Fruit fly (Drosophila melanogaster) whole organism, embryonic: ENCODE results near the gene CG14947.

Experiments
- Antp ChIP-seq: fragments of 200-800 bp; sonication (Bioruptor generic); optimal IDR thresholded peaks from 3 replicates; lab custom pipeline; 2016; ENCODE audit warnings: missing biosample characterization, missing genetic modification characterization
- CG11085 ChIP-seq: fragments of 200-800 bp; sonication (Bioruptor generic); IDR thresholded peaks from 2 replicates; pipeline ENCODE4 v1.3.6; 2022; ENCODE audit warnings: missing biosample characterization, missing genetic modification characterization
- CG11093 ChIP-seq: fragments of 200-800 bp; sonication (Bioruptor generic); IDR thresholded peaks from 3 replicates; pipeline ENCODE4 v1.3.6; 2022; ENCODE audit warnings: missing biosample characterization, missing genetic modification characterization
- CG11504 ChIP-seq: fragments of 200-800 bp; sonication (Bioruptor generic); optimal IDR thresholded peaks from 3 replicates; lab custom pipeline; 2019; ENCODE audit warnings: missing biosample characterization, mild to moderate bottlenecking, missing genetic modification characterization, moderate library complexity
- CG11696 ChIP-seq: fragments of 200-800 bp; sonication (Bioruptor generic); IDR thresholded peaks from 2 replicates; pipeline ENCODE4 v1.3.6; 2022; ENCODE audit warnings: missing biosample characterization, missing genetic modification characterization
- CG12104 ChIP-seq: fragments of 200-800 bp; sonication (Bioruptor generic); optimal IDR thresholded peaks from 3 replicates; lab custom pipeline; 2016; ENCODE audit warnings: missing biosample characterization, missing genetic modification characterization
- CG1233 ChIP-seq: fragments of 200-800 bp; sonication (Bioruptor generic); optimal IDR thresholded peaks from 4 replicates; lab custom pipeline; 2018; ENCODE audit warnings: missing biosample characterization, mild to moderate bottlenecking, missing genetic modification characterization
- CG12769 ChIP-seq: fragments of 200-800 bp; sonication (Bioruptor generic); optimal IDR thresholded peaks from 2 replicates; lab custom pipeline; 2019; ENCODE audit warnings: missing biosample characterization, mild to moderate bottlenecking, missing genetic modification characterization, moderate library complexity
- CG12942 ChIP-seq: fragments of 200-800 bp; sonication (Bioruptor generic); optimal IDR thresholded peaks from 3 replicates; lab custom pipeline; 2016; ENCODE audit warnings: missing biosample characterization, missing genetic modification characterization
- CG14965 ChIP-seq: fragments of 200-800 bp; sonication (Bioruptor generic); optimal IDR thresholded peaks from 2 replicates; lab custom pipeline; 2016; ENCODE audit warnings: missing biosample characterization, missing genetic modification characterization, borderline replicate concordance
- CG15269 ChIP-seq: fragments of 200-800 bp; sonication (Bioruptor generic); optimal IDR thresholded peaks from 2 replicates; lab custom pipeline; 2018; ENCODE audit warnings: missing biosample characterization, mild to moderate bottlenecking, missing genetic modification characterization, moderate library complexity
- CG1647 ChIP-seq: fragments of 200-800 bp; sonication (Bioruptor generic); optimal IDR thresholded peaks from 3 replicates; lab custom pipeline; 2016; ENCODE audit warnings: missing biosample characterization, missing genetic modification characterization
- CG16779 ChIP-seq: fragments of 200-800 bp; sonication (Bioruptor generic); IDR thresholded peaks from 2 replicates; pipeline ENCODE4 v1.3.6; 2022; ENCODE audit warnings: missing biosample characterization, missing genetic modification characterization
- CG16815 ChIP-seq: fragments of 200-800 bp; sonication (Bioruptor generic); optimal IDR thresholded peaks from 3 replicates; lab custom pipeline; 2017; ENCODE audit warnings: missing biosample characterization, mild to moderate bottlenecking, missing genetic modification characterization
- CG17802 ChIP-seq: fragments of 200-800 bp; sonication (Bioruptor generic); optimal IDR thresholded peaks from 2 replicates; lab custom pipeline; 2018; ENCODE audit warnings: missing biosample characterization, mild to moderate bottlenecking, missing genetic modification characterization, moderate library complexity
- CG2116 ChIP-seq: fragments of 200-800 bp; sonication (Bioruptor generic); optimal IDR thresholded peaks from 3 replicates; lab custom pipeline; 2018; ENCODE audit warnings: missing biosample characterization, mild to moderate bottlenecking, missing genetic modification characterization
- CG2129 ChIP-seq: fragments of 200-800 bp; sonication (Bioruptor generic); IDR thresholded peaks from 2 replicates; pipeline ENCODE4 v1.3.6; 2022; ENCODE audit warnings: missing biosample characterization, missing genetic modification characterization; ENCODE audit not compliant: partially characterized antibody
- CG30431 ChIP-seq: fragments of 200-800 bp; sonication (Bioruptor generic); optimal IDR thresholded peaks from 2 replicates; lab custom pipeline; 2017; ENCODE audit warnings: missing biosample characterization, missing genetic modification characterization
- CG3065 ChIP-seq: fragments of 200-800 bp; sonication (Bioruptor generic); optimal IDR thresholded peaks from 2 replicates; lab custom pipeline; 2016; ENCODE audit warnings: missing biosample characterization, missing genetic modification characterization
- CG32767 ChIP-seq: fragments of 200-800 bp; sonication (Bioruptor generic); IDR thresholded peaks from 2 replicates; pipeline ENCODE4 v1.3.6; 2022; ENCODE audit warnings: missing biosample characterization, missing genetic modification characterization
- CG33557 ChIP-seq: fragments of 200-800 bp; sonication (Bioruptor generic); optimal IDR thresholded peaks from 2 replicates; lab custom pipeline; 2019; ENCODE audit warnings: missing biosample characterization, mild to moderate bottlenecking, missing genetic modification characterization, moderate library complexity
- CG34422 ChIP-seq: fragments of 200-800 bp; sonication (Bioruptor generic); IDR thresholded peaks from 3 replicates; pipeline ENCODE4 v1.3.6; 2022; ENCODE audit warnings: missing biosample characterization, missing genetic modification characterization
- CG4360 ChIP-seq: fragments of 200-800 bp; sonication (Bioruptor generic); IDR thresholded peaks from 2 replicates; pipeline ENCODE4 v1.3.6; 2022; ENCODE audit warnings: missing biosample characterization, missing genetic modification characterization
- CG6854 ChIP-seq: fragments of 200-800 bp; sonication (Bioruptor generic); optimal IDR thresholded peaks from 3 replicates; lab custom pipeline; 2017; ENCODE audit warnings: missing biosample characterization, mild to moderate bottlenecking, missing genetic modification characterization
- CG7987 ChIP-seq: fragments of 200-800 bp; sonication (Bioruptor generic); optimal IDR thresholded peaks from 2 replicates; lab custom pipeline; 2018; ENCODE audit warnings: missing biosample characterization, mild to moderate bottlenecking, missing genetic modification characterization, moderate library complexity
- CG8290 ChIP-seq, 3 experiments: fragments of 200-800 bp; sonication (Bioruptor generic); optimal IDR thresholded peaks; 2 replicates each; lab custom pipeline; 2016 to 2019; ENCODE audit warnings: missing biosample characterization in 3 of 3, missing genetic modification characterization in 3 of 3, mild to moderate bottlenecking in 2 of 3, moderate library complexity in 1 of 3
- CG9609 ChIP-seq: fragments of 200-800 bp; sonication (Bioruptor generic); optimal IDR thresholded peaks from 3 replicates; lab custom pipeline; 2016; ENCODE audit warnings: missing biosample characterization, missing genetic modification characterization
- CG9727 ChIP-seq: fragments of 200-800 bp; sonication (Bioruptor generic); optimal IDR thresholded peaks from 3 replicates; lab custom pipeline; 2017; ENCODE audit warnings: missing biosample characterization, mild to moderate bottlenecking, missing genetic modification characterization
- CoRest ChIP-seq: fragments of 200-800 bp; sonication (Bioruptor generic); optimal IDR thresholded peaks from 3 replicates; lab custom pipeline; 2018; ENCODE audit warnings: missing biosample characterization, mild to moderate bottlenecking, missing genetic modification characterization, moderate library complexity
- H15 ChIP-seq: fragments of 200-800 bp; sonication (Bioruptor generic); IDR thresholded peaks from 3 replicates; pipeline ENCODE4 v1.3.6; 2022; ENCODE audit warnings: missing biosample characterization, missing genetic modification characterization
- Mrtf ChIP-seq: fragments of 200-800 bp; sonication (Bioruptor generic); IDR thresholded peaks from 3 replicates; pipeline ENCODE4 v1.3.6; 2022; ENCODE audit warnings: missing biosample characterization, missing genetic modification characterization
- cad ChIP-seq: fragments of >200 bp; optimal IDR thresholded peaks from 2 replicates; lab custom pipeline; 2017; ENCODE audit warnings: missing biosample characterization, missing genetic modification characterization
- ci ChIP-seq: fragments of 200-800 bp; sonication (Bioruptor generic); IDR thresholded peaks from 3 replicates; pipeline ENCODE4 v1.3.6; 2022; ENCODE audit warnings: missing biosample characterization, missing genetic modification characterization
- eyg ChIP-seq: fragments of 200-800 bp; sonication (Bioruptor generic); optimal IDR thresholded peaks from 3 replicates; lab custom pipeline; 2016; ENCODE audit warnings: missing biosample characterization, missing genetic modification characterization
- gce ChIP-seq: fragments of 200-800 bp; sonication (Bioruptor generic); IDR thresholded peaks from 3 replicates; pipeline ENCODE4 v1.3.6; 2022; ENCODE audit warnings: missing biosample characterization, missing genetic modification characterization
- gfzf ChIP-seq: fragments of 200-800 bp; sonication (Bioruptor generic); optimal IDR thresholded peaks from 2 replicates; lab custom pipeline; 2016; ENCODE audit warnings: missing biosample characterization, mild to moderate bottlenecking, missing genetic modification characterization, moderate library complexity
- kay ChIP-seq: fragments of 200-800 bp; sonication (Bioruptor generic); optimal IDR thresholded peaks from 2 replicates; lab custom pipeline; 2016; ENCODE audit warnings: missing biosample characterization, missing genetic modification characterization
- knrl ChIP-seq: fragments of 200-800 bp; sonication (Bioruptor generic); IDR thresholded peaks from 3 replicates; pipeline ENCODE4 v1.3.6; 2022; ENCODE audit warnings: missing biosample characterization, missing genetic modification characterization; ENCODE audit not compliant: partially characterized antibody
- lov ChIP-seq, 2 experiments: fragments of 200-800 bp in 1 of 2; fragments of >200 bp in 1 of 2; sonication (Bioruptor generic) in 1 of 2; IDR thresholded peaks in 1 of 2; optimal IDR thresholded peaks in 1 of 2; 2 replicates in 1 of 2; 3 replicates in 1 of 2; pipeline versions ENCODE4 v1.3.6 to Lab custom; 2017 to 2022; ENCODE audit warnings: missing biosample characterization in 1 of 2, missing genetic modification characterization in 1 of 2
- p53 ChIP-seq: fragments of 200-800 bp; sonication (Bioruptor generic); optimal IDR thresholded peaks from 2 replicates; lab custom pipeline; 2016; ENCODE audit warnings: missing biosample characterization, missing genetic modification characterization
- pan ChIP-seq, 4 experiments: fragments of >200 bp in 3 of 4; fragments of 200-800 bp in 1 of 4; sonication (Bioruptor generic) in 1 of 4; optimal IDR thresholded peaks in 3 of 4; IDR thresholded peaks in 1 of 4; 2 replicates each; pipeline versions ENCODE4 v1.3.6 to Lab custom; 2017 to 2022; ENCODE audit warnings: missing biosample characterization in 2 of 4, missing genetic modification characterization in 2 of 4, mixed read lengths in 1 of 4
- sc ChIP-seq, 3 experiments: fragments of >200 bp in 2 of 3; fragments of 200-800 bp in 1 of 3; sonication (Bioruptor generic) in 1 of 3; optimal IDR thresholded peaks; 2 replicates in 2 of 3; 3 replicates in 1 of 3; lab custom pipeline; 2017; ENCODE audit warnings: mild to moderate bottlenecking in 1 of 3, missing biosample characterization in 1 of 3, missing genetic modification characterization in 1 of 3, missing genetic modification reagents in 1 of 3
- sr ChIP-seq: fragments of 200-800 bp; sonication (Bioruptor generic); IDR thresholded peaks from 3 replicates; pipeline ENCODE4 v1.3.6; 2022; ENCODE audit warnings: missing biosample characterization, missing genetic modification characterization
- tx ChIP-seq: fragments of 200-800 bp; sonication (Bioruptor generic); optimal IDR thresholded peaks from 2 replicates; lab custom pipeline; 2016; ENCODE audit warnings: missing biosample characterization, missing genetic modification characterization
- wor ChIP-seq: fragments of 200-800 bp; sonication (Bioruptor generic); IDR thresholded peaks from 2 replicates; pipeline ENCODE4 v1.3.6; 2022; ENCODE audit warnings: missing biosample characterization, missing genetic modification characterization
- yki ChIP-seq: fragments of >200 bp; optimal IDR thresholded peaks from 3 replicates; lab custom pipeline; 2018

CG14947 gene

dm6 chr2L:12026458-12027431, 49.2 kb upstream of the CG14947 start (continued):
- TF ChIP-seq CG16779 (GFP tag; lab: Robert Waterston, UW) (no peak), CG6854 (GFP tag; lab: Kevin White, UChicago) (no peak), CG4360 (GFP tag; lab: Robert Waterston, UW) (peak; percentile 62), CG12769 (tag; lab: Kevin White, UChicago) (peak; percentile 22), yki (lab: Kevin White, UChicago) (no peak), CG34422 (peak; percentile 44; the same call in 2 of the 3 replicates), eyg (GFP tag; lab: Kevin White, UChicago) (no peak), H15 (peak; percentile 51; the same call in 1 of the 3 replicates), CoRest (peak; percentile 81), CG3065 (no peak), sc (optimal IDR thresholded peaks at IDR 0.05; lab: Kevin White, UChicago) (no peak), sc (GFP tag; optimal IDR thresholded peaks at IDR 0.05; lab: Kevin White, UChicago) (peak; percentile 60), CG33557 (GFP tag; lab: Kevin White, UChicago) (no peak), CG11696 (GFP tag; lab: Robert Waterston, UW) (peak; percentile 13; the same call in 1 of the 2 replicates), CG7987 (GFP tag; lab: Kevin White, UChicago) (no peak), gfzf (GFP tag; lab: Kevin White, UChicago) (no peak), CG9727 (GFP tag; lab: Kevin White, UChicago) (peak; percentile 77), CG32767 (GFP tag; lab: Robert Waterston, UW) (0 out of 2 replicates have a peak, but pooled peaks have one; percentile 30), CG8290 (GFP tag; optimal IDR thresholded peaks at IDR 0.05; lab: Kevin White, UChicago) (no peak), CG8290 (tag; optimal IDR thresholded peaks at IDR 0.05; lab: Kevin White, UChicago) (peak in 1 of 2 experiments; percentile 69), CG11093 (GFP tag; lab: Robert Waterston, UW) (no peak), p53 (GFP tag; lab: Kevin White, UChicago) (no peak), CG12942 (no peak), CG2116 (GFP tag; lab: Kevin White, UChicago) (peak; percentile 30), Mrtf (GFP tag; lab: Robert Waterston, UW) (peak; percentile 31; the same call in 1 of the 3 replicates), wor (GFP tag; lab: Robert Waterston, UW) (no peak; the same call in 1 of the 2 replicates), CG14965 (no peak), CG9609 (GFP tag; lab: Kevin White, UChicago) (peak; percentile 22), kay (no peak), Antp (no peak), CG1647 (no peak), CG2129 (GFP tag; lab: Robert Waterston, UW) (no peak), CG11504 (tag; lab: Kevin White, UChicago) (peak; percentile 72), gce (GFP tag; lab: Robert Waterston, UW) (0 out of 3 replicates have a peak, but pooled peaks have one; percentile 10), CG11085 (GFP tag; lab: Robert Waterston, UW) (peak; percentile 63), tx (peak; percentile 11), CG16815 (GFP tag; lab: Kevin White, UChicago) (no peak), CG30431 (GFP tag; lab: Kevin White, UChicago) (peak; percentile 60), sr (GFP tag; lab: Robert Waterston, UW) (no peak), knrl (GFP tag; lab: Robert Waterston, UW) (no peak), ci (GFP tag; lab: Robert Waterston, UW) (peak; percentile 44; the same call in 1 of the 3 replicates), CG17802 (tag; lab: Kevin White, UChicago) (peak; percentile 0), lov (optimal IDR thresholded peaks at IDR 0.05; lab: Kevin White, UChicago) (no peak), lov (GFP tag; IDR thresholded peaks at IDR 0.05; lab: Robert Waterston, UW) (0 out of 3 replicates have a peak, but pooled peaks have one; percentile 14), CG15269 (tag; lab: Kevin White, UChicago) (peak; percentile 70), CG1233 (peak; percentile 54), CG12104 (GFP tag; lab: Kevin White, UChicago) (peak; percentile 36), pan (optimal IDR thresholded peaks at IDR 0.05; lab: Kevin White, UChicago) (no peak), pan (GFP tag; optimal IDR thresholded peaks at IDR 0.05 in 1 of 2, IDR thresholded peaks at IDR 0.05 in 1 of 2) (peak in 1 of 2 experiments; percentile 43), cad (GFP tag; lab: Kevin White, UChicago) (no peak)
